Fruit fly (Drosophila melanogaster) S2 (cell line): ENCODE results near the gene Tim17b1.
A peak's percentile ranks its signal among the peaks of the same experiment; 100 is the strongest.

Experiments
- CG8478 ChIP-seq: fragments of >200 bp; optimal IDR thresholded peaks from 2 replicates; lab custom pipeline; 2018
- CTCF ChIP-seq, 2 experiments: fragments of >200 bp; optimal IDR thresholded peaks; 2 replicates each; lab custom pipeline; 2018

Tim17b1 gene

DNA sequence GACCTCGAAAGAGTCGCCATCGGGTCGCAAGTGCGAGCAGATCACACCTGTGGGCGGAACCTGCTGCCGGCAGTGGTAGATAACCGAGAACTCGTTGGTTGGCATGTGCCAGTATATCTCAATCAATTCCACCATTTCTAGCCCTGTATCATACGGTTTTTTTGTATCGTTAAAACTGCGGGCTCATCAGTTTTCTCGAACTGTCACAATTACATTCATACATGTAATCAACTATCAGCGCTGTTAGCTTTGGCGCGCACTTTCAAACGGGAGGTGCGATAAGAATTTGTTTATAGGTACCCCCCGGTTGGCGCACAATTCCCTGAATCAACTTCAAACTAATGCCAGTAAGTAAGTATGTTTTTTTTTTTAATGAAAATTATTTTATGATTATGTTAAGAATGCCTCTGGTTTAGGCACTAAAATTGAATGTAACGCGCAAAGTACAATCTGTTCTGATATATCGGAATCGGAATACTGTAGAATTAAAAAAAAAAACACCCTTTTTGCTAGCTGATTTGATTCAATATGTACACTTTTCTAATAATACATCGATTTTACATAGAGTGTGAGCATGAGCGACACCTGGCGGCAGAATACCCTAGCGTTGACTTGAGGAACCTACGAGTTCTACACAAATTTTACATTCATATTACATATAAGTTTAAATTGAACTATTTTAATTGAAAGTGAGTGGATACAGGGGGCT lies 1.2 kb upstream of the Tim17b1 start:
- TF ChIP-seq CTCF (optimal IDR thresholded peaks at IDR 0.05; lab: Kevin White, UChicago) (peak; percentile 92 to 97), CG8478 (lab: Kevin White, UChicago) (no peak)

dm6 chr3R:5300620-5301019 lies 675 bp downstream of the Tim17b1 start:
- TF ChIP-seq CTCF (optimal IDR thresholded peaks at IDR 0.05; lab: Kevin White, UChicago), result peak; percentile 88 to 93
- no peak for TF ChIP-seq CG8478 (lab: Kevin White, UChicago)

dm6 chr3R:5301905-5302304 lies 2.0 kb downstream of the Tim17b1 start:
- TF ChIP-seq CTCF (optimal IDR thresholded peaks at IDR 0.05; lab: Kevin White, UChicago), result no peak
- no peak for TF ChIP-seq CG8478 (lab: Kevin White, UChicago)

dm6 chr3R:5302939-5303777 lies 3.2 kb downstream of the Tim17b1 start:
- TF ChIP-seq CTCF (optimal IDR thresholded peaks at IDR 0.05; lab: Kevin White, UChicago), result no peak
- no peak for TF ChIP-seq CG8478 (lab: Kevin White, UChicago)

dm6 chr3R:5305850-5306483 lies 6.0 kb downstream of the Tim17b1 start:
- TF ChIP-seq CTCF (optimal IDR thresholded peaks at IDR 0.05; lab: Kevin White, UChicago), result no peak
- TF ChIP-seq CG8478 (lab: Kevin White, UChicago), result no peak

DNA sequence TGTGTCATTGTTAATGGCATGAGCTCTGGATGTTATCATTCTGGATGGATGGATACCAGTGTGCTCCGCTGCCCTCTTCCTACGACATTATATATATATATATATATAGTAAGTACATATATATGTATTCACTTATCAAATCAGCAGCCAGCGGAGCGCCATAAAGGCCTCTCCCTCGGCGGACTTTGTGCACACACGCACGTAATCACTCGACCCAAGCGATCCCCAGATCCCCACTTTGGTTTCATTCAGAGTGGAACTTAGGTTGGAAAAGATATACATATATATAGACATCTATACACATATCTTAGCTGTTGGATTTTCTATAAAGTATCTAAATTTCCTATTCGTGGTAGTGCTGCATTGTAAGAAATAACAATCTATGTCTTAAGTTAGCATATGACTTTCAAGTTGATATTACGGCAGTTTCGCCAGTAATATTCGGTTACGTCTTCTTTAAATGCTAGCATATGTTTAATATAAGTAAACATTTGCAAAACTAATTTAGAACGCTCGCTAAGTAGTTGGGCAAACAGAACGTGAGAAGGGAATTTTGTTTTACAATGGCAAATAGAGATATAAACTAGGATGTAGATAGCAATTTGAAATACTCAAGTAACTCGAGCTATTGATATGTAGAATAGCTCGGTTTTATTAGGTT lies 8.3 kb downstream of the Tim17b1 start:
- no peak for TF ChIP-seq CG8478 (lab: Kevin White, UChicago)
- no peak for TF ChIP-seq CTCF (optimal IDR thresholded peaks at IDR 0.05; lab: Kevin White, UChicago)

DNA sequence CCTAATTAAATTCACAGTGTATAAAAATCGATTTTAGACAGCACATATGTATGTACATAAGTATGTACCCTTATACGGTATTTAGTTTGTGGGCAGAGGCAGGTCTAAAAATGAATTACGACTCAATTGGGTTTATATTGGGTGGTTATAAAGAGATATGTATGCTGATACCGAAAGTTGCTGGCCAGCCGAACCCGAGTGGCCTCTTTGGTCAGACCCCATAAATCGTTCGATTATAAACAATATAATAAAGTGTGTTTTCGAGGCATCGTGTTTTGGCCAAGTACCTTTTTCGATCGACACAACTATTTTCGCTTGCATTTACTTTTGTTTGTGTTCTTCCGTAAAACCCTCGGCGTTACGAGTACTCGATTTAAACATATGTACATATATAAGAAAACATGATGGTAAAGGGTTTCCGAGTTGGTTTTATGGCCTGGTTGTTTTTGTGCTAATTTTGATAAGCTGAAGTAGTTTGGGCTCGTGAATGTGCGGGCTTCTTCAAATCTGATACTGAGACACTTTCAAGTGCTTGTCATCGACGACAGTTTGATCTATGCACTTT lies 9.4 kb downstream of the Tim17b1 start:
- TF ChIP-seq CTCF (optimal IDR thresholded peaks at IDR 0.05; lab: Kevin White, UChicago) (no peak), CG8478 (lab: Kevin White, UChicago) (no peak)

DNA sequence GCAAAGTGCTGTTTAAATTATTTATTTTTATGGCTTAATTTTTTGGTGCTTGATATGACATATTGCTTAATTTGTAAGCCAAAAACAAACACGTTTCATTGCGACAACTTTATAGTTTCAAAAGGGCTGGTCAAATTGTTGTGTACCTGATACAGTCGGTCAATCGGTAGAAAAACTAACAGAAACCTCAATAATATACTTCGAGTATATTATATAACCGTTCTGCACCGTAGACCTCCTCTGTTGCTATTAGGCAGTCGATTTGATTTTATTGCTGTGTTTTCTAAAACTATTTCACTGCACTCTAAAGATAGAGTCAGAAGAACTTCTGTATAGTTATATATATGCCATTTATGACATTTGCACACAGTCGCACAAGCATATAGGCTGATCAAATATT lies 10.3 kb downstream of the Tim17b1 start:
- TF ChIP-seq CG8478 (lab: Kevin White, UChicago), result no peak
- TF ChIP-seq CTCF (optimal IDR thresholded peaks at IDR 0.05; lab: Kevin White, UChicago), result no peak

dm6 chr3R:5315050-5315643 lies 15.2 kb downstream of the Tim17b1 start:
- TF ChIP-seq CTCF (optimal IDR thresholded peaks at IDR 0.05; lab: Kevin White, UChicago) (no peak), CG8478 (lab: Kevin White, UChicago) (no peak)

DNA sequence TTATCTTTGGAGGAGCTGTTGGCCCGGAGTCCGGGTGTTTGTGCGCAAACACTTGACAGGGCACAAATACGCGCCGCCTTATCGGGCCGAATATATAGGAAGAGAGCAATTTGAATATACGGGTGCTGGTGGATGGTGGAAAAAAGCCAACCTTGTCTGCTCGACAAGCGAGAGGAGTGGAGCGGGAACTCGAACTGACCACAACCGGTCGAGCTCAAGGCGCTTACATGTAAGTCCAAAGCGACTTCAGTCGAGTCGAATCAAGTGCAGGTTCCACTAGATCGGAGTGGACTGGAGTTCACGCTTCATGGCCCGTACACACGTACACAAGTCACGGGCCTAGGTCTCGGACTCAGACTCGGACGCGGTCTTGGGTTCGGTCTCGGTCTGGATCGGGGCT lies 15.9 kb downstream of the Tim17b1 start:
- TF ChIP-seq CG8478 (lab: Kevin White, UChicago), result no peak
- TF ChIP-seq CTCF (optimal IDR thresholded peaks at IDR 0.05; lab: Kevin White, UChicago), result no peak

DNA sequence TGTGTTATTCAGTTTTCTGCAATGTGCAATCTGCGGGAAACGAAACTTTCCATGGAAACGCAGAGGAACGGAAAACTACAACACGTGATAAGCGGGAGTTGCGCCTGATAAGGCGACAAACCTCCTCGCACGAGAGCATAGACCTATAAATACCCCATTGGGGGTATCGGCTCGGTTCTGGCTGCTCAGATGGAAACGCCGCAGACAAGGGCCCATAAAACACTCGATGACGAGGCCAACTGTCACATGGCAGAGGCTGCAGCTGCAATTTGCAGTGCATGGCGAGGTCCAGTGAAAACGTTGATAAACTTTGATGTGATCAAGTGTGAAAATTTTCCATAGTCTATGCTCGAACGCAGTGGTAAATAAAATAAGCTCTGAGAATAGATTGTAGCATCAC lies 16.8 kb downstream of the Tim17b1 start:
- TF ChIP-seq CG8478 (lab: Kevin White, UChicago) (no peak), CTCF (optimal IDR thresholded peaks at IDR 0.05; lab: Kevin White, UChicago) (no peak)

- no peak for TF ChIP-seq CTCF (optimal IDR thresholded peaks at IDR 0.05; lab: Kevin White, UChicago)
- TF ChIP-seq CG8478 (lab: Kevin White, UChicago), result no peak
Measured at dm6 chr3R:5317654-5318129, 17.7 kb downstream of the Tim17b1 start.

dm6 chr3R:5319059-5319785 lies 19.3 kb downstream of the Tim17b1 start:
- TF ChIP-seq CTCF (optimal IDR thresholded peaks at IDR 0.05; lab: Kevin White, UChicago), result no peak
- no peak for TF ChIP-seq CG8478 (lab: Kevin White, UChicago)
